Fruit fly (Drosophila melanogaster) whole organism, embryonic: ENCODE measurements around the gene SsRbeta.

ENCODE experiments used
- BEAF-32 ChIP-seq: fragments of 200-800 bp; sonication (Bioruptor generic); optimal IDR thresholded peaks from 3 replicates; lab custom pipeline; 2017; ENCODE audit warnings: missing biosample characterization, missing genetic modification characterization, mild to moderate bottlenecking, moderate library complexity, missing genetic modification reagents
- CG11723 ChIP-seq: fragments of 200-800 bp; sonication (Bioruptor generic); optimal IDR thresholded peaks from 2 replicates; lab custom pipeline; 2017; ENCODE audit warnings: missing biosample characterization, mild to moderate bottlenecking, missing genetic modification characterization
- CG14667 ChIP-seq: fragments of 200-800 bp; sonication (Bioruptor generic); IDR thresholded peaks from 2 replicates; pipeline ENCODE4 v1.3.6; 2022; ENCODE audit warnings: missing biosample characterization, missing genetic modification characterization
- CG2129 ChIP-seq: fragments of 200-800 bp; sonication (Bioruptor generic); IDR thresholded peaks from 2 replicates; pipeline ENCODE4 v1.3.6; 2022; ENCODE audit warnings: missing biosample characterization, missing genetic modification characterization; ENCODE audit not compliant: partially characterized antibody
- CG6683 ChIP-seq: fragments of 200-800 bp; sonication (Bioruptor generic); optimal IDR thresholded peaks from 2 replicates; lab custom pipeline; 2017; ENCODE audit warnings: missing biosample characterization, mild to moderate bottlenecking, missing genetic modification characterization, missing genetic modification reagents
- CG6765 ChIP-seq: fragments of 200-800 bp; sonication (Bioruptor generic); optimal IDR thresholded peaks from 3 replicates; lab custom pipeline; 2017; ENCODE audit warnings: missing biosample characterization, mild to moderate bottlenecking, missing genetic modification characterization
- CG7786 ChIP-seq: fragments of 200-800 bp; sonication (Bioruptor generic); optimal IDR thresholded peaks from 2 replicates; lab custom pipeline; 2016; ENCODE audit warnings: missing biosample characterization, missing genetic modification characterization
- Meics ChIP-seq: fragments of 200-800 bp; sonication (Bioruptor generic); optimal IDR thresholded peaks from 2 replicates; lab custom pipeline; 2017; ENCODE audit warnings: missing biosample characterization, mild to moderate bottlenecking, missing genetic modification characterization
- disco-r ChIP-seq: fragments of 200-800 bp; sonication (Bioruptor generic); optimal IDR thresholded peaks from 2 replicates; lab custom pipeline; 2016; ENCODE audit warnings: missing biosample characterization, missing genetic modification characterization
- hbn ChIP-seq: fragments of 200-800 bp; sonication (Bioruptor generic); IDR thresholded peaks from 2 replicates; pipeline ENCODE4 v1.3.6; 2022; ENCODE audit warnings: missing biosample characterization, missing genetic modification characterization; ENCODE audit not compliant: partially characterized antibody
- slou ChIP-seq: fragments of 200-800 bp; sonication (Bioruptor generic); optimal IDR thresholded peaks from 3 replicates; lab custom pipeline; 2016; ENCODE audit warnings: missing biosample characterization, missing genetic modification characterization

DNA sequence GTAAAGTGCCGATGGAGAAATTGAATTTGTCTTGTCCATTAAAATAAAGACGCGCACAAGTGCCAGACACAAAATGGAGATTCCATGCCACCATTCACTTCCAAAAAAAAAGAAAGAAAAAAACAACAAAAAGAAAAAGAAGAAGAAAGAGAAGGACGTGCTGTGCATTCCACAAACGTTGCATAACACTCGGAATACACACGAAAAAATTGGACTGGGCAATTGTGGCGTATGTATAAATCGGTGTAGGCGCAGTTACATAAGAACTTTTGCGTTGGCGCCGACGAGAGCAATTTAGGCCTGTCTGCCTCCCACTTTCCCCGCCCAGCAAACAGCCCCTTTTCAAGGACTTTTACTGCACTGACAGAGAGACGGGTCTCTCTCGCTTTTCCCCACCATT, 17.9 kb downstream of the SsRbeta start:
- TF ChIP-seq hbn (GFP tag; lab: Robert Waterston, UW) (no peak), disco-r (GFP tag; lab: Kevin White, UChicago) (no peak), CG11723 (no peak), BEAF-32 (no peak), CG14667 (no peak), CG2129 (GFP tag; lab: Robert Waterston, UW) (no peak), CG6765 (GFP tag; lab: Kevin White, UChicago) (no peak), slou (GFP tag; lab: Kevin White, UChicago) (no peak), CG7786 (no peak), CG6683 (GFP tag; lab: Kevin White, UChicago) (no peak), Meics (GFP tag; lab: Kevin White, UChicago) (no peak)
